Worm (Caenorhabditis elegans) whole organism, late embryonic: ENCODE data around the gene atf-7.

Source experiments
- ceh-18 ChIP-seq: sonication (generic microtip); optimal IDR thresholded peaks from 2 replicates; lab custom pipeline; 2016; ENCODE audit warnings: missing genetic modification characterization, missing compliant biosample characterization
- elt-2 ChIP-seq: sonication (generic microtip); optimal IDR thresholded peaks from 2 replicates; lab custom pipeline; 2016; ENCODE audit warnings: missing genetic modification reagents, missing genetic modification characterization, missing compliant biosample characterization
- hlh-15 ChIP-seq: sonication (generic microtip); optimal IDR thresholded peaks from 2 replicates; lab custom pipeline; 2016; ENCODE audit warnings: missing genetic modification characterization, missing compliant biosample characterization
- pat-9 ChIP-seq: fragments of 200-800 bp; sonication (Bioruptor generic); optimal IDR thresholded peaks from 2 replicates; lab custom pipeline; 2018; ENCODE audit warnings: mild to moderate bottlenecking, missing genetic modification characterization, moderate library complexity, missing compliant biosample characterization

DNA sequence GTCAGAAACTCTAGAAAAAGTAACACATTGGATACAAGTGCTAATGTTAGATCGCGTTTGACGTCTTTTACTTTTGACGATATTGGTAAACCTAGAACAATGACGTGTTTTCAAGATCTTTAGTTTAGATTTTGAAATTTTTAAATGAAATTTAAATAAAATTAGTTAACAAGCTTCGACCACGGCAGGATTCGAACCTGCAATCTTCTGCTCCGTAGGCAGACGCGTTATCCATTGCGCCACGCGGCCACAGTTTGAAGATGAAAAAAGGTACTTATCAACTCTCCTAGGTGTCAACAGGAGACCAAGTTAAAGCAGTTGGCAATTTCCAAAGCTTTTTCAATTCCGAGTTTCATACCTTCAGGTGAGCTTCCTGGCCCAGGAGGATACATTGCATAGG, 49.5 kb downstream of the atf-7 start:
- TF ChIP-seq hlh-15 (tag; lab: Kevin White, UChicago) (no peak), ceh-18 (tag; lab: Kevin White, UChicago) (no peak), elt-2 (tag; lab: Kevin White, UChicago) (no peak), pat-9 (tag; lab: Kevin White, UChicago) (no peak)
